Worm (Caenorhabditis elegans) whole organism, young adult: Measurements from ENCODE around the gene Y113G7B.15.
A peak's percentile ranks its signal among the peaks of the same experiment; 100 is the strongest.

Source experiments
- B0336.3 ChIP-seq: fragments of 200-800 bp; sonication (Bioruptor generic); IDR thresholded peaks from 2 replicates; pipeline ENCODE4 v1.3.6; 2022; ENCODE audit warnings: missing genetic modification characterization, missing compliant biosample characterization
- D2030.7 ChIP-seq: fragments of 200-800 bp; sonication (Bioruptor generic); IDR thresholded peaks from 2 replicates; pipeline ENCODE4 v1.3.6; 2022; ENCODE audit warnings: missing genetic modification reagents, missing genetic modification characterization, missing compliant biosample characterization
- F23B12.7 ChIP-seq: sonication (generic microtip); optimal IDR thresholded peaks from 2 replicates; lab custom pipeline; 2017; ENCODE audit warnings: missing genetic modification characterization, mild to moderate bottlenecking, missing compliant biosample characterization, antibody characterized with exemption, moderate library complexity; ENCODE audit not compliant: insufficient read depth
- F39B2.1 ChIP-seq: fragments of 200-800 bp; sonication (Bioruptor generic); IDR thresholded peaks from 2 replicates; pipeline ENCODE4 v1.3.6; 2022; ENCODE audit warnings: missing genetic modification reagents, missing genetic modification characterization, missing compliant biosample characterization
- F49E8.2 ChIP-seq: sonication (generic microtip); optimal IDR thresholded peaks from 3 replicates; lab custom pipeline; 2017; ENCODE audit warnings: missing genetic modification characterization, mild to moderate bottlenecking, missing compliant biosample characterization, antibody characterized with exemption, moderate library complexity; ENCODE audit not compliant: insufficient read depth
- T26A5.8 ChIP-seq: sonication (generic microtip); optimal IDR thresholded peaks from 2 replicates; lab custom pipeline; 2016; ENCODE audit warnings: missing genetic modification characterization, missing compliant biosample characterization
- Y79H2A.3 ChIP-seq: fragments of 200-800 bp; sonication (Bioruptor generic); conservative IDR thresholded peaks from 2 replicates; pipeline ENCODE4 v1.3.6; 2022; ENCODE audit warnings: missing genetic modification reagents, missing genetic modification characterization, missing compliant biosample characterization
- Y95B8A.8 ChIP-seq: fragments of 200-800 bp; sonication (Bioruptor generic); IDR thresholded peaks from 2 replicates; pipeline ENCODE4 v1.3.6; 2022; ENCODE audit warnings: missing genetic modification reagents, missing genetic modification characterization, missing compliant biosample characterization
- aptf-2 ChIP-seq: fragments of 200-800 bp; sonication (Bioruptor generic); conservative IDR thresholded peaks from 2 replicates; pipeline ENCODE4 v1.3.6; 2022; ENCODE audit warnings: missing genetic modification reagents, missing genetic modification characterization, missing compliant biosample characterization
- attf-6 ChIP-seq: fragments of 200-800 bp; sonication (Bioruptor generic); IDR thresholded peaks from 2 replicates; pipeline ENCODE4 v1.3.6; 2022; ENCODE audit warnings: missing genetic modification reagents, missing genetic modification characterization, missing compliant biosample characterization
- bed-2 ChIP-seq: fragments of 200-800 bp; sonication (Bioruptor generic); IDR thresholded peaks from 2 replicates; pipeline ENCODE4 v1.3.6; 2022; ENCODE audit warnings: missing genetic modification reagents, missing genetic modification characterization, missing compliant biosample characterization
- ceh-40 ChIP-seq: fragments of 200-800 bp; sonication (Bioruptor generic); IDR thresholded peaks from 2 replicates; pipeline ENCODE4 v1.3.6; 2022; ENCODE audit warnings: missing genetic modification characterization, missing compliant biosample characterization
- ceh-58 ChIP-seq: fragments of 200-800 bp; sonication (Bioruptor generic); IDR thresholded peaks from 2 replicates; pipeline ENCODE4 v1.3.6; 2022; ENCODE audit warnings: missing genetic modification characterization, missing compliant biosample characterization
- die-1 ChIP-seq: sonication (generic microtip); optimal IDR thresholded peaks from 2 replicates; lab custom pipeline; 2016; ENCODE audit warnings: missing genotype, mild to moderate bottlenecking, missing genetic modification characterization, missing compliant biosample characterization
- dpff-1 ChIP-seq: sonication (generic microtip); optimal IDR thresholded peaks from 2 replicates; lab custom pipeline; 2017; ENCODE audit warnings: mild to moderate bottlenecking, missing genetic modification characterization, missing compliant biosample characterization
- dpl-1 ChIP-seq: fragments of 150-350 bp; optimal IDR thresholded peaks from 2 replicates; lab custom pipeline; 2014; ENCODE audit warnings: missing biosample characterization, missing genetic modification reagents, missing genetic modification characterization
- gei-17 ChIP-seq: fragments of 200-800 bp; sonication (Bioruptor generic); optimal IDR thresholded peaks from 2 replicates; lab custom pipeline; 2018; ENCODE audit warnings: mild to moderate bottlenecking, missing genetic modification characterization, missing compliant biosample characterization
- hlh-12 ChIP-seq: sonication (generic microtip); optimal IDR thresholded peaks from 2 replicates; lab custom pipeline; 2016; ENCODE audit warnings: missing genetic modification characterization, missing compliant biosample characterization
- hmg-1.2 ChIP-seq: fragments of 200-800 bp; sonication (Bioruptor generic); IDR thresholded peaks from 2 replicates; pipeline ENCODE4 v1.3.6; 2022; ENCODE audit warnings: missing genetic modification reagents, missing genetic modification characterization, missing compliant biosample characterization
- hsf-1 ChIP-seq: fragments of 200-800 bp; sonication (Bioruptor generic); IDR thresholded peaks from 2 replicates; pipeline ENCODE4 v1.3.6; 2022; ENCODE audit warnings: missing genetic modification reagents, missing genetic modification characterization, missing compliant biosample characterization
- let-526 ChIP-seq: fragments of 200-800 bp; sonication (Bioruptor generic); IDR thresholded peaks from 2 replicates; pipeline ENCODE4 v1.3.6; 2022; ENCODE audit warnings: missing genetic modification reagents, missing genetic modification characterization, missing compliant biosample characterization
- let-607 ChIP-seq, 2 experiments: fragments of 200-800 bp in 1 of 2; sonication (Bioruptor generic) in 1 of 2; sonication (generic microtip) in 1 of 2; optimal IDR thresholded peaks; 2 replicates each; lab custom pipeline; 2016 to 2018; ENCODE audit warnings: mild to moderate bottlenecking in 2 of 2, missing compliant biosample characterization in 2 of 2, missing genetic modification characterization in 2 of 2, moderate library complexity in 2 of 2, missing genotype in 1 of 2
- mel-28 ChIP-seq: sonication (generic microtip); optimal IDR thresholded peaks from 2 replicates; lab custom pipeline; 2016; ENCODE audit warnings: borderline replicate concordance, mild to moderate bottlenecking, missing genetic modification characterization, missing compliant biosample characterization
- nfya-2 ChIP-seq: fragments of 200-800 bp; sonication (Bioruptor generic); IDR thresholded peaks from 2 replicates; pipeline ENCODE4 v1.3.6; 2022; ENCODE audit warnings: missing genetic modification reagents, missing genetic modification characterization, missing compliant biosample characterization
- nhr-80 ChIP-seq: sonication (generic microtip); optimal IDR thresholded peaks from 2 replicates; lab custom pipeline; 2016; ENCODE audit warnings: missing genetic modification characterization, missing compliant biosample characterization
- pbrm-1 ChIP-seq: fragments of 200-800 bp; sonication (Bioruptor generic); IDR thresholded peaks from 2 replicates; pipeline ENCODE4 v1.3.6; 2022; ENCODE audit warnings: missing genetic modification reagents, missing genetic modification characterization, missing compliant biosample characterization
- rec-8 ChIP-seq, 2 experiments: sonication (generic microtip); optimal IDR thresholded peaks; 2 replicates each; lab custom pipeline; 2016; ENCODE audit warnings: mild to moderate bottlenecking in 2 of 2, missing genetic modification characterization in 2 of 2, missing genetic modification reagents in 2 of 2, missing genotype in 2 of 2, missing biosample characterization in 1 of 2, missing compliant biosample characterization in 1 of 2, moderate library complexity in 1 of 2
- snpc-1.1 ChIP-seq: sonication (generic microtip); optimal IDR thresholded peaks from 2 replicates; lab custom pipeline; 2017; ENCODE audit warnings: missing genetic modification characterization, mild to moderate bottlenecking, missing compliant biosample characterization, antibody characterized with exemption, moderate library complexity, missing genotype, missing genetic modification reagents; ENCODE audit not compliant: insufficient read depth
- snpc-4 ChIP-seq, 5 experiments: fragments of 150-350 bp in 1 of 5; sonication (generic microtip) in 4 of 5; optimal IDR thresholded peaks; 2 replicates each; lab custom pipeline; 2014 to 2018; ENCODE audit warnings: missing genetic modification characterization in 5 of 5, missing biosample characterization in 3 of 5, antibody characterized with exemption in 2 of 5, mild to moderate bottlenecking in 2 of 5, missing compliant biosample characterization in 2 of 5, missing genotype in 2 of 5, moderate library complexity in 2 of 5, missing genetic modification reagents in 1 of 5
- sptf-2 ChIP-seq: fragments of 200-800 bp; sonication (Bioruptor generic); optimal IDR thresholded peaks from 2 replicates; lab custom pipeline; 2018; ENCODE audit warnings: mild to moderate bottlenecking, missing genetic modification characterization, missing compliant biosample characterization
- unc-62 ChIP-seq: fragments of 150-350 bp; optimal IDR thresholded peaks from 2 replicates; lab custom pipeline; 2014; ENCODE audit warnings: missing biosample characterization, missing genetic modification reagents, missing genetic modification characterization
- ztf-26 ChIP-seq: sonication (generic microtip); optimal IDR thresholded peaks from 2 replicates; lab custom pipeline; 2017; ENCODE audit warnings: missing genetic modification characterization, missing compliant biosample characterization
- ztf-6 ChIP-seq: fragments of 200-800 bp; sonication (Bioruptor generic); IDR thresholded peaks from 2 replicates; pipeline ENCODE4 v1.3.6; 2022; ENCODE audit warnings: missing genetic modification reagents, missing genetic modification characterization, missing compliant biosample characterization

Gene Y113G7B.15

DNA sequence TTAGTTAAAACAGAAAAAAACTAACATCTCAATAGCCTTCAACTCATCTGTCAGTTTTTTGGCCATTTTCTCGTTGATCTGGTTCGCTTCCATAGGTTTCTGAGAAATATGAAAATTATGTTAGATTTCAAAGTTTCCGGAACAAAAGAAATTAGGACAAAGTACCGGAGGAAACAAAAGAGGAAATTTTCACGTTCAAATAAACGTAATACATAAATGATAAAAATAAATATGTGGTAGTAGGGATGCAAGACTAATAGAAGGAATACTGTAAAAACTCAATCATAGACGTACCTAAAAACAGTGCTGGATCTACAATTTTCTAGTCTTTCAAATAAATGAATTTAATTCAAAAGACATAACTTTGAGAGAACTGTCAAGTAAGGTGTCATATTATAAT lies 44.9 kb downstream of the Y113G7B.15 start, which contains the start of gene fbxa-116:
Gene fbxa-116 (minus strand): TSS at position 101 of the 400 bp plus-strand sequence.
- TF ChIP-seq snpc-1.1 (tag; lab: Kevin White, UChicago) (no peak), F23B12.7 (tag; lab: Kevin White, UChicago) (no peak), B0336.3 (GFP tag; lab: Robert Waterston, UW) (no peak), snpc-4 (GFP tag; optimal IDR thresholded peaks at IDR 0.05; lab: Kevin White, UChicago) (no peak), snpc-4 (tag; optimal IDR thresholded peaks at IDR 0.05; lab: Kevin White, UChicago) (no peak), die-1 (tag; lab: Kevin White, UChicago) (no peak), rec-8 (tag; optimal IDR thresholded peaks at IDR 0.05; lab: Kevin White, UChicago) (no peak), hlh-12 (no peak)

DNA sequence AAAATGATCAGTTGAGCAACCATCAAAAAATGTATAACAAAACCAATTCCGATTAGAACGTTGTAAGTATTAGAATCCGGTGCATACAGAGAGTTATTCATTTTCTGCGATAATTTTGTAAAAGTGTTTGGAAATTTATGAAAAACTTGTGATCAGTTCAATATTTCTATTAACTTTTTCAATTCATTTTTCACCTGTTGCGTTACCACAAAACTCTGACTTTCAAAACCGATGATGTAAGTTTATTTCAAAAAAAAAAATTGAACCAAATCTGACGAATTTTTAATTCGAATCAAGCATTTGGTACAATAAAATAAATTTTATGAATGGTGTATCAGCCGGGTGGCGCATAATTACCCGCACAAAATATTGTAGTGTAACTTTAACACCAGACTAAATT lies 47.1 kb downstream of the Y113G7B.15 start, which contains the start of gene srz-16:
Gene srz-16 (minus strand): TSS at position 101 of the 400 bp plus-strand sequence.
- TF ChIP-seq dpff-1 (no peak), unc-62 (GFP tag; lab: Kevin White, UChicago) (no peak), let-607 (tag; optimal IDR thresholded peaks at IDR 0.05; lab: Kevin White, UChicago) (no peak), gei-17 (GFP tag; lab: Kevin White, UChicago) (no peak), F39B2.1 (no peak), bed-2 (no peak), Y79H2A.3 (no peak), T26A5.8 (tag; lab: Kevin White, UChicago) (no peak), ceh-58 (no peak), nfya-2 (GFP tag; lab: Robert Waterston, UW) (no peak), pbrm-1 (GFP tag; lab: Robert Waterston, UW) (no peak), dpl-1 (no peak), aptf-2 (no peak), mel-28 (tag; lab: Kevin White, UChicago) (no peak), rec-8 (tag; optimal IDR thresholded peaks at IDR 0.05; lab: Kevin White, UChicago) (no peak), D2030.7 (GFP tag; lab: Robert Waterston, UW) (no peak)

DNA sequence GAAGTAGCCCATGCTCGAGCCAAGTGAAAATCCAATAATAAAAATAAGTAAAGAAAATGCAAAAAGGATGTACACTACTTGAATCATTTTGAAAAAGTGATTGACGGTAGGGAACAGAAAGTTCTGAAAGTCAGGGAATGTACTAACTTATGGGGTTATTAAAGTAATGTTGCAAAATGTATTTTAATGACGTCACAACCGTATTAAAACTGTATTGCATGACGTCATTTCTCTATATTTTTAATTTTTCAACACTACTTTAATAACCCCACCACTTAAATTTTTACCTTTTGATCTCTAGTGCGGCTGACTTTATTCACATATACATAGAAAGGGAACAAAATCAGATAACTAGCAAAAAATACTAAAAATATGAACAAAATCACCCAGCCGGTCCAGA lies 51.3 kb downstream of the Y113G7B.15 start:
- TF ChIP-seq let-526 (no peak), sptf-2 (GFP tag; lab: Kevin White, UChicago) (no peak), ztf-6 (GFP tag; lab: Robert Waterston, UW) (no peak), F49E8.2 (tag; lab: Kevin White, UChicago) (no peak), Y95B8A.8 (GFP tag; lab: Robert Waterston, UW) (no peak), nhr-80 (tag; lab: Kevin White, UChicago) (no peak), ztf-26 (no peak), ceh-40 (GFP tag; lab: Robert Waterston, UW) (no peak), hlh-12 (no peak), hsf-1 (no peak)

DNA sequence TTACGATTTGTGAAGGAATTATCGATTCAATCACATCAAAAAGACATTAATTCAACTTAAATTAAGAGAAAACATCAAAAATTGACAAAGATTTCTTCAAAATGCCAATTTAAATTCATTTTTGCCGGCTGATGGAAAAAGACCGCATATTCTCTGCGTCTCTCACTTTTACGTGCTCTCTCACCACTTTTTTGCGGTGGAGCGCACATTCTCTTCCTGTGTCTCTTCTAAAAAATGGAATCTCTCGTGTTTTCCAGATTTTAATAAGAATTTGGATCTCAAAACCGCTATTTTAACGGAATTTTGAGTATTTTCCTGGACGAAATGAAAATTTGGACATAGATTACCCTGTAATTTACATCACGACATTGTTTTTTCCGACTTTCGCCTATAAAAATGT lies 52.8 kb downstream of the Y113G7B.15 start:
- TF ChIP-seq D2030.7 (GFP tag; lab: Robert Waterston, UW) (peak; percentile 42; the same call in 1 of the 2 replicates), hmg-1.2 (GFP tag; lab: Robert Waterston, UW) (peak; percentile 96), attf-6 (GFP tag; lab: Robert Waterston, UW) (peak; percentile 22; the same call in 1 of the 2 replicates)
